Fruit fly (Drosophila melanogaster) whole organism: Measurements from ENCODE around the gene CG3679.

Source experiments
- CG8478 ChIP-seq: fragments of >200 bp; optimal IDR thresholded peaks from 2 replicates; lab custom pipeline; 2018; ENCODE audit warnings: inconsistent platforms
- Dll ChIP-seq: fragments of >200 bp; optimal IDR thresholded peaks from 2 replicates; lab custom pipeline; 2017
- EcR ChIP-seq, 2 experiments: fragments of >200 bp; optimal IDR thresholded peaks; 2 replicates each; lab custom pipeline; 2017; ENCODE audit warnings: missing biosample characterization in 2 of 2, missing genetic modification characterization in 2 of 2, missing genetic modification reagents in 2 of 2
- pan ChIP-seq: fragments of >200 bp; optimal IDR thresholded peaks from 2 replicates; lab custom pipeline; 2017
- psq ChIP-seq: fragments of >200 bp; optimal IDR thresholded peaks from 2 replicates; lab custom pipeline; 2017
- usp ChIP-seq: fragments of >200 bp; optimal IDR thresholded peaks from 2 replicates; lab custom pipeline; 2017; ENCODE audit warnings: missing biosample characterization, missing genetic modification characterization, mixed read lengths

The CG3679 gene

dm6 chrX:16281717-16282529, 21.7 kb upstream of the CG3679 start:
- TF ChIP-seq psq (lab: Kevin White, UChicago), result no peak
- TF ChIP-seq usp (GFP tag; lab: Kevin White, UChicago), result no peak
- TF ChIP-seq Dll (lab: Kevin White, UChicago), result no peak
- TF ChIP-seq EcR (GFP tag; optimal IDR thresholded peaks at IDR 0.05; lab: Kevin White, UChicago), result no peak
- TF ChIP-seq pan (lab: Kevin White, UChicago), result no peak

dm6 chrX:16285186-16285585, 18.5 kb upstream of the CG3679 start:
- TF ChIP-seq CG8478 (lab: Kevin White, UChicago) (no peak), usp (GFP tag; lab: Kevin White, UChicago) (no peak), EcR (GFP tag; optimal IDR thresholded peaks at IDR 0.05; lab: Kevin White, UChicago) (no peak), Dll (lab: Kevin White, UChicago) (no peak), psq (lab: Kevin White, UChicago) (no peak)

- TF ChIP-seq Dll (lab: Kevin White, UChicago), result no peak
- TF ChIP-seq EcR (GFP tag; optimal IDR thresholded peaks at IDR 0.05; lab: Kevin White, UChicago), result no peak
- no peak for TF ChIP-seq psq (lab: Kevin White, UChicago)
Measured at dm6 chrX:16286083-16286666, 17.5 kb upstream of the CG3679 start, which contains the start of gene UQCR-14. TSS of gene UQCR-14 (plus strand) at chrX:16286288.

- TF ChIP-seq EcR (GFP tag; optimal IDR thresholded peaks at IDR 0.05; lab: Kevin White, UChicago), result no peak
- no peak for TF ChIP-seq psq (lab: Kevin White, UChicago)
- no peak for TF ChIP-seq Dll (lab: Kevin White, UChicago)
- no peak for TF ChIP-seq CG8478 (lab: Kevin White, UChicago)
- TF ChIP-seq usp (GFP tag; lab: Kevin White, UChicago), result no peak
- TF ChIP-seq pan (lab: Kevin White, UChicago), result no peak
Measured at dm6 chrX:16288492-16288964, 15.1 kb upstream of the CG3679 start, which contains the start of the genes CG32576 and caz. TSS of gene CG32576 (minus strand) at chrX:16288533. TSS of gene caz (plus strand) at chrX:16288810.

dm6 chrX:16288999-16289398, 14.7 kb upstream of the CG3679 start:
- TF ChIP-seq CG8478 (lab: Kevin White, UChicago), result no peak
- no peak for TF ChIP-seq usp (GFP tag; lab: Kevin White, UChicago)
- no peak for TF ChIP-seq Dll (lab: Kevin White, UChicago)
- TF ChIP-seq psq (lab: Kevin White, UChicago), result no peak
- TF ChIP-seq EcR (GFP tag; optimal IDR thresholded peaks at IDR 0.05; lab: Kevin White, UChicago), result no peak
- no peak for TF ChIP-seq pan (lab: Kevin White, UChicago)

dm6 chrX:16292646-16293045, 11.0 kb upstream of the CG3679 start:
- TF ChIP-seq usp (GFP tag; lab: Kevin White, UChicago), result no peak
- TF ChIP-seq Dll (lab: Kevin White, UChicago), result no peak
- no peak for TF ChIP-seq pan (lab: Kevin White, UChicago)
- TF ChIP-seq CG8478 (lab: Kevin White, UChicago), result no peak
- TF ChIP-seq EcR (GFP tag; optimal IDR thresholded peaks at IDR 0.05; lab: Kevin White, UChicago), result no peak
- no peak for TF ChIP-seq psq (lab: Kevin White, UChicago)

dm6 chrX:16296423-16297292, 7.0 kb upstream of the CG3679 start, which contains the start of gene CG3632:
TSS of gene CG3632 (plus strand) at chrX:16296671.
- TF ChIP-seq CG8478 (lab: Kevin White, UChicago) (no peak), EcR (GFP tag; optimal IDR thresholded peaks at IDR 0.05; lab: Kevin White, UChicago) (no peak), usp (GFP tag; lab: Kevin White, UChicago) (no peak), pan (lab: Kevin White, UChicago) (no peak), Dll (lab: Kevin White, UChicago) (no peak), psq (lab: Kevin White, UChicago) (no peak)

- TF ChIP-seq EcR (GFP tag; optimal IDR thresholded peaks at IDR 0.05; lab: Kevin White, UChicago) (no peak), pan (lab: Kevin White, UChicago) (no peak), CG8478 (lab: Kevin White, UChicago) (no peak), usp (GFP tag; lab: Kevin White, UChicago) (no peak), Dll (lab: Kevin White, UChicago) (no peak), psq (lab: Kevin White, UChicago) (no peak)
Measured at dm6 chrX:16297618-16298017, 6.1 kb upstream of the CG3679 start, which contains the start of gene ERp44. TSS of gene ERp44 (minus strand) at chrX:16297718.

dm6 chrX:16308310-16308918, 4.7 kb downstream of the CG3679 start, which contains the start of gene Had1:
TSS of gene Had1 (minus strand) at chrX:16308667.
- TF ChIP-seq CG8478 (lab: Kevin White, UChicago) (no peak), EcR (GFP tag; optimal IDR thresholded peaks at IDR 0.05; lab: Kevin White, UChicago) (no peak), usp (GFP tag; lab: Kevin White, UChicago) (no peak), psq (lab: Kevin White, UChicago) (no peak), pan (lab: Kevin White, UChicago) (no peak), Dll (lab: Kevin White, UChicago) (no peak)

dm6 chrX:16308953-16309352, 5.3 kb downstream of the CG3679 start:
- TF ChIP-seq EcR (GFP tag; optimal IDR thresholded peaks at IDR 0.05; lab: Kevin White, UChicago) (no peak), Dll (lab: Kevin White, UChicago) (no peak), usp (GFP tag; lab: Kevin White, UChicago) (no peak), pan (lab: Kevin White, UChicago) (no peak), psq (lab: Kevin White, UChicago) (no peak), CG8478 (lab: Kevin White, UChicago) (no peak)
